Fruit fly (Drosophila melanogaster) whole organism, prepupa: Measurements from ENCODE around the gene CG10600.

ENCODE experiments used
- CG10631 ChIP-seq: fragments of 200-800 bp; sonication (Bioruptor generic); optimal IDR thresholded peaks from 2 replicates; lab custom pipeline; 2016; ENCODE audit warnings: missing biosample characterization, missing genetic modification characterization
- CG11902 ChIP-seq: fragments of 200-800 bp; sonication (Bioruptor generic); optimal IDR thresholded peaks from 3 replicates; lab custom pipeline; 2016; ENCODE audit warnings: missing biosample characterization, missing genetic modification characterization
- CG32006 ChIP-seq: fragments of 200-800 bp; sonication (Bioruptor generic); optimal IDR thresholded peaks from 3 replicates; lab custom pipeline; 2017; ENCODE audit warnings: missing biosample characterization, mild to moderate bottlenecking, missing genetic modification characterization
- Gug ChIP-seq: fragments of 200-800 bp; sonication (Bioruptor generic); IDR thresholded peaks from 2 replicates; pipeline ENCODE4 v1.3.6; 2022; ENCODE audit warnings: missing biosample characterization, missing genetic modification characterization
- Sox102F ChIP-seq: fragments of 200-800 bp; sonication (Bioruptor generic); optimal IDR thresholded peaks from 2 replicates; lab custom pipeline; 2016; ENCODE audit warnings: missing biosample characterization, mild to moderate bottlenecking, missing genetic modification characterization
- Sox14 ChIP-seq: fragments of 200-800 bp; sonication (Bioruptor generic); optimal IDR thresholded peaks from 3 replicates; lab custom pipeline; 2016; ENCODE audit warnings: missing biosample characterization, missing genetic modification characterization
- acj6 ChIP-seq: fragments of 200-800 bp; sonication (Bioruptor generic); optimal IDR thresholded peaks from 3 replicates; lab custom pipeline; 2016; ENCODE audit warnings: missing biosample characterization, missing genetic modification characterization
- dac ChIP-seq: fragments of 200-800 bp; sonication (Bioruptor generic); optimal IDR thresholded peaks from 2 replicates; lab custom pipeline; 2017; ENCODE audit warnings: missing biosample characterization, mild to moderate bottlenecking, missing genetic modification characterization
- salr ChIP-seq, 2 experiments: fragments of 200-800 bp; sonication (Bioruptor generic); optimal IDR thresholded peaks; 3 replicates each; lab custom pipeline; 2016 to 2018; ENCODE audit warnings: missing biosample characterization in 2 of 2, missing genetic modification characterization in 2 of 2, mild to moderate bottlenecking in 1 of 2

DNA sequence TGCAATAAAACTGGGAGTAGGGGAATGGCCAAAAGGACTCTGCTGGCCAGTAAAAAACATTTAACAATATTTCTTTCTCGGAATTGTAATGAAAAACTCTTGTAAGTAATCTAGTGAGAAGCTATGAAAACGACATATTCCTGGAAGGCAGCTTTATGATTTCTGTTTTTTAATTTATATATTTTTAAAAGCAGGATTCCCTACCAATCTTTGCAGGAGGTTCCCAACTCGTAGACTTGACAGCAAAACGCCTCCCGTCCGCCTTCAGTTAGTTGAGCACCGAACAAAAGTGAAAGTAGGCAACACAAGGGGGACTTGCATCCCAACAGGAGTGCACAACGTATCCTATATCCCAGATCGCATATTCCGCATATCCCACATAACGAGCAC is 34.2 kb downstream of the CG10600 start, which contains the start of gene CG43814:
- TF ChIP-seq CG32006 (GFP tag; lab: Kevin White, UChicago) = no peak
- no peak for TF ChIP-seq CG10631 (GFP tag; lab: Kevin White, UChicago)
- no peak for TF ChIP-seq Sox102F (GFP tag; lab: Kevin White, UChicago)
- TF ChIP-seq dac (GFP tag; lab: Kevin White, UChicago) = no peak
- no peak for TF ChIP-seq CG11902 (GFP tag; lab: Kevin White, UChicago)
- no peak for TF ChIP-seq Sox14 (GFP tag; lab: Kevin White, UChicago)
- TF ChIP-seq salr (GFP tag; optimal IDR thresholded peaks at IDR 0.05; lab: Kevin White, UChicago) = no peak
- TF ChIP-seq Gug (GFP tag; lab: Robert Waterston, UW) = no peak
- no peak for TF ChIP-seq acj6 (GFP tag; lab: Kevin White, UChicago)
